Worm (Caenorhabditis elegans) whole organism, L2 larva: Measurements from ENCODE around the gene hot-4.

Experiments used
- F13H6.1 ChIP-seq: sonication (generic microtip); optimal IDR thresholded peaks from 2 replicates; lab custom pipeline; 2016; ENCODE audit warnings: missing genetic modification characterization, missing compliant biosample characterization
- blmp-1 ChIP-seq: sonication (generic microtip); optimal IDR thresholded peaks from 2 replicates; lab custom pipeline; 2017; ENCODE audit warnings: missing genetic modification characterization, mild to moderate bottlenecking, missing compliant biosample characterization, antibody characterized with exemption, moderate library complexity; ENCODE audit not compliant: insufficient read depth
- elt-1 ChIP-seq: fragments of 150-350 bp; optimal IDR thresholded peaks from 2 replicates; lab custom pipeline; 2014; ENCODE audit warnings: missing biosample characterization, missing genetic modification characterization
- lsy-2 ChIP-seq, 2 experiments: fragments of 150-350 bp in 1 of 2; sonication (generic microtip) in 1 of 2; optimal IDR thresholded peaks; 2 replicates each; lab custom pipeline; 2014 to 2017; ENCODE audit warnings: missing biosample characterization in 2 of 2, missing genetic modification characterization in 2 of 2
- mdl-1 ChIP-seq, 2 experiments: fragments of 150-350 bp in 1 of 2; sonication (generic microtip) in 1 of 2; optimal IDR thresholded peaks; 2 replicates each; lab custom pipeline; 2017; ENCODE audit warnings: missing biosample characterization in 2 of 2, missing genetic modification characterization in 2 of 2
- nhr-237 ChIP-seq: fragments of 150-350 bp; optimal IDR thresholded peaks from 2 replicates; lab custom pipeline; 2014; ENCODE audit warnings: missing biosample characterization, missing genetic modification characterization

DNA sequence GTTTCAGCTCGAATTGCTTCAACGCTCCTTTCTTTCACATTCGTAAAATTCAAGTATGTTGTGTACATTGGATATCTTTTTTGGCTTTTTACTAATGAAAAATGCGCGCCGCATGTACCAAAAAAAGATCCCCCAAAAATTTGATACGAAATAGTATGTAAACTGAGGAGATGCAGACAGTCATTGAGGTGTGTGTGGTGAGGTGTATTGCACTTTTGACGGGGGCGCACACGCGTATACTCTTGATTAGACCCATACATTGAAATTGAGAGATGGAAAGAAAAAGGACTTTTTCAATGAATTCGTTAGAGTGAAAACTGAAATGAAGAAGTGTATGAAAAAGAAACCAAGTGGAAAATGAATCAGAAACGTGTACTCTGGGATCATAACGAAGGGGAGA is 4.2 kb downstream of the hot-4 start:
- TF ChIP-seq mdl-1 (tag; optimal IDR thresholded peaks at IDR 0.05; lab: Kevin White, UChicago) (no peak), elt-1 (no peak), nhr-237 (no peak), F13H6.1 (tag; lab: Kevin White, UChicago) (no peak), blmp-1 (tag; lab: Kevin White, UChicago) (no peak), lsy-2 (tag; optimal IDR thresholded peaks at IDR 0.05; lab: Kevin White, UChicago) (no peak)
